Fruit fly (Drosophila melanogaster): ENCODE results near the gene CG13855.
A peak's percentile ranks its signal among the peaks of the same experiment; 100 is the strongest.

CG13855 gene

dm6 chr3R:22365660-22366195 lies 40.0 kb upstream of the CG13855 start, which contains the start of gene CG5382:
CG5382 (minus strand) TSS chr3R:22365983.
- TF ChIP-seq oc (tag; optimal IDR thresholded peaks at IDR 0.05), result no peak
- TF ChIP-seq CG13287 (GFP tag; IDR thresholded peaks at IDR 0.05; ENCODE audit: partially characterized antibody), result peak; percentile 38; the same call in 1 of the 2 replicates
- no peak for TF ChIP-seq hb (GFP tag; IDR thresholded peaks at IDR 0.05; ENCODE audit: partially characterized antibody)
- no peak for TF ChIP-seq Ptx1 (GFP tag; IDR thresholded peaks at IDR 0.05)
- no peak for TF ChIP-seq Tbp (GFP tag; optimal IDR thresholded peaks at IDR 0.05)
- TF ChIP-seq Drgx (GFP tag; IDR thresholded peaks at IDR 0.05), result no peak
- peak; percentile 36 for TF ChIP-seq nerfin-1 (tag; optimal IDR thresholded peaks at IDR 0.05)
- 0 out of 4 replicates have a peak, but pooled peaks have one; percentile 26 for TF ChIP-seq Dll (GFP tag; IDR thresholded peaks at IDR 0.05; ENCODE audit: partially characterized antibody)
- peak; percentile 11 for TF ChIP-seq stwl (tag; optimal IDR thresholded peaks at IDR 0.05)
- no peak for TF ChIP-seq abd-A (tag; optimal IDR thresholded peaks at IDR 0.05)
- peak in 1 of 2 experiments; percentile 83 for TF ChIP-seq crp (GFP tag; optimal IDR thresholded peaks at IDR 0.05)
- TF ChIP-seq CG18262 (tag; optimal IDR thresholded peaks at IDR 0.05), result no peak
- TF ChIP-seq sd (tag; optimal IDR thresholded peaks at IDR 0.05), result peak; percentile 30
- TF ChIP-seq CoRest (tag; optimal IDR thresholded peaks at IDR 0.05), result no peak
- TF ChIP-seq lbe (GFP tag; optimal IDR thresholded peaks at IDR 0.05), result peak; percentile 18
- TF ChIP-seq CG11093 (GFP tag; IDR thresholded peaks at IDR 0.05), result no peak
- peak; percentile 42 for TF ChIP-seq BEAF-32 (GFP tag; optimal IDR thresholded peaks at IDR 0.05)
- TF ChIP-seq CG2129 (GFP tag; IDR thresholded peaks at IDR 0.05; ENCODE audit: partially characterized antibody), result no peak
- TF ChIP-seq Dp (GFP tag; optimal IDR thresholded peaks at IDR 0.05), result peak; percentile 50
- TF ChIP-seq Xbp1 (GFP tag; optimal IDR thresholded peaks at IDR 0.05), result peak; percentile 57
- TF ChIP-seq org-1 (GFP tag; optimal IDR thresholded peaks at IDR 0.05), result no peak
- peak; percentile 69 for TF ChIP-seq E2f2 (GFP tag; IDR thresholded peaks at IDR 0.05)
- TF ChIP-seq YL-1 (GFP tag; optimal IDR thresholded peaks at IDR 0.05), result peak; percentile 53
- no peak for TF ChIP-seq nau (GFP tag; optimal IDR thresholded peaks at IDR 0.05)
- no peak for TF ChIP-seq CG9215 (GFP tag; IDR thresholded peaks at IDR 0.05)
- TF ChIP-seq eve (GFP tag; optimal IDR thresholded peaks at IDR 0.05), result no peak
- no peak for TF ChIP-seq CG18476 (GFP tag; optimal IDR thresholded peaks at IDR 0.05)
- TF ChIP-seq knrl (GFP tag; IDR thresholded peaks at IDR 0.05; ENCODE audit: partially characterized antibody), result no peak
- TF ChIP-seq MESR4 (GFP tag; optimal IDR thresholded peaks at IDR 0.05), result peak; percentile 71
- peak; percentile 22; the same call in 1 of the 2 replicates for TF ChIP-seq Scr (GFP tag; IDR thresholded peaks at IDR 0.05; ENCODE audit: partially characterized antibody)
- TF ChIP-seq CG10147 (GFP tag; optimal IDR thresholded peaks at IDR 0.05), result no peak
- peak; percentile 74 for TF ChIP-seq CG4617 (GFP tag; optimal IDR thresholded peaks at IDR 0.05; ENCODE audit: borderline replicate concordance)
- TF ChIP-seq MBD-R2 (GFP tag; IDR thresholded peaks at IDR 0.05), result peak; percentile 67
- 0 out of 2 replicates have a peak, but pooled peaks have one; percentile 27 for TF ChIP-seq unc-4 (GFP tag; IDR thresholded peaks at IDR 0.05; ENCODE audit: partially characterized antibody)
- no peak for TF ChIP-seq CG2889 (GFP tag; IDR thresholded peaks at IDR 0.05)
- TF ChIP-seq fd102C (GFP tag; optimal IDR thresholded peaks at IDR 0.05), result no peak
- TF ChIP-seq amos (GFP tag; IDR thresholded peaks at IDR 0.05; ENCODE audit: partially characterized antibody), result peak; percentile 34; the same call in 1 of the 2 replicates
- TF ChIP-seq CG10543 (GFP tag; optimal IDR thresholded peaks at IDR 0.05), result no peak
- TF ChIP-seq Dip2 (GFP tag; IDR thresholded peaks at IDR 0.05), result no peak
- no peak for TF ChIP-seq prd (optimal IDR thresholded peaks at IDR 0.05)
- TF ChIP-seq prd (GFP tag; IDR thresholded peaks at IDR 0.05), result no peak
- peak; percentile 46 for TF ChIP-seq pzg (GFP tag; optimal IDR thresholded peaks at IDR 0.05)
- no peak for TF ChIP-seq GATAe (GFP tag; conservative IDR thresholded peaks at IDR 0.05)
